Worm (Caenorhabditis elegans) whole organism, L1 larva: Measurements from ENCODE around the gene F46H5.7.
A peak's percentile ranks its signal among the peaks of the same experiment; 100 is the strongest.

Source experiments
- C16A3.4 ChIP-seq: fragments of 150-350 bp; optimal IDR thresholded peaks from 2 replicates; lab custom pipeline; 2014; ENCODE audit warnings: missing biosample characterization, missing genetic modification characterization
- C34B4.2 ChIP-seq: sonication (generic microtip); optimal IDR thresholded peaks from 2 replicates; lab custom pipeline; 2017; ENCODE audit warnings: mild to moderate bottlenecking, missing genetic modification characterization, missing compliant biosample characterization
- Y116A8C.19 ChIP-seq: sonication (generic microtip); optimal IDR thresholded peaks from 2 replicates; lab custom pipeline; 2016; ENCODE audit warnings: missing compliant biosample characterization, missing genetic modification characterization, borderline replicate concordance
- aha-1 ChIP-seq: fragments of 150-350 bp; optimal IDR thresholded peaks from 2 replicates; lab custom pipeline; 2014; ENCODE audit warnings: missing biosample characterization, missing genetic modification characterization
- alr-1 ChIP-seq: fragments of 200-800 bp; sonication (Bioruptor generic); optimal IDR thresholded peaks from 2 replicates; lab custom pipeline; 2018; ENCODE audit warnings: borderline replicate concordance, mild to moderate bottlenecking, missing genetic modification characterization, missing compliant biosample characterization
- aly-2 ChIP-seq: fragments of 150-350 bp; optimal IDR thresholded peaks from 2 replicates; lab custom pipeline; 2014; ENCODE audit warnings: missing biosample characterization, missing genetic modification characterization
- ama-1 ChIP-seq: fragments of 150-350 bp; optimal IDR thresholded peaks from 2 replicates; lab custom pipeline; 2014
- blmp-1 ChIP-seq: fragments of 150-350 bp; optimal IDR thresholded peaks from 2 replicates; lab custom pipeline; 2014; ENCODE audit warnings: missing biosample characterization, missing genetic modification characterization
- ceh-8 ChIP-seq: fragments of 200-800 bp; sonication (Bioruptor generic); optimal IDR thresholded peaks from 2 replicates; lab custom pipeline; 2018; ENCODE audit warnings: mild to moderate bottlenecking, missing genetic modification characterization, moderate library complexity, missing compliant biosample characterization
- ceh-82 ChIP-seq, 3 experiments: fragments of 150-350 bp in 1 of 3; sonication (generic microtip) in 2 of 3; optimal IDR thresholded peaks; 2 replicates each; lab custom pipeline; 2014 to 2017; ENCODE audit warnings: missing biosample characterization in 3 of 3, missing genetic modification characterization in 3 of 3
- ceh-88 ChIP-seq: fragments of 200-800 bp; sonication (Bioruptor generic); IDR thresholded peaks from 2 replicates; pipeline ENCODE4 v1.3.6; 2022; ENCODE audit warnings: missing genetic modification characterization, missing compliant biosample characterization
- ceh-90 ChIP-seq: sonication (generic microtip); optimal IDR thresholded peaks from 2 replicates; lab custom pipeline; 2016; ENCODE audit warnings: missing genetic modification characterization, missing compliant biosample characterization
- dsc-1 ChIP-seq: sonication (generic microtip); optimal IDR thresholded peaks from 2 replicates; lab custom pipeline; 2016; ENCODE audit warnings: mild to moderate bottlenecking, missing genetic modification characterization, missing compliant biosample characterization
- efl-3 ChIP-seq: fragments of 200-800 bp; sonication (Bioruptor generic); optimal IDR thresholded peaks from 2 replicates; lab custom pipeline; 2018; ENCODE audit warnings: mild to moderate bottlenecking, missing genetic modification characterization, missing compliant biosample characterization
- egl-27 ChIP-seq, 2 experiments: fragments of 150-350 bp in 1 of 2; sonication (generic microtip); optimal IDR thresholded peaks; 3 replicates each; lab custom pipeline; 2017 to 2018; ENCODE audit warnings: missing biosample characterization in 2 of 2, missing genetic modification characterization in 2 of 2, missing genetic modification reagents in 2 of 2
- elt-2 ChIP-seq: sonication (generic microtip); optimal IDR thresholded peaks from 2 replicates; lab custom pipeline; 2016; ENCODE audit warnings: missing genetic modification characterization, mild to moderate bottlenecking, inconsistent platforms, missing compliant biosample characterization, missing genetic modification reagents
- elt-3 ChIP-seq, 6 experiments: fragments of 150-350 bp in 1 of 6; sonication (generic microtip); optimal IDR thresholded peaks; 2 replicates each; lab custom pipeline; 2017 to 2018; ENCODE audit warnings: missing biosample characterization in 6 of 6, missing genetic modification characterization in 6 of 6, inconsistent platforms in 1 of 6
- fkh-10 ChIP-seq: sonication (generic microtip); optimal IDR thresholded peaks from 2 replicates; lab custom pipeline; 2017; ENCODE audit warnings: missing biosample characterization, missing genetic modification reagents, missing genetic modification characterization
- fkh-4 ChIP-seq: sonication (generic microtip); optimal IDR thresholded peaks from 2 replicates; lab custom pipeline; 2016; ENCODE audit warnings: missing compliant biosample characterization, missing genetic modification characterization, borderline replicate concordance
- fkh-8 ChIP-seq: sonication (generic microtip); optimal IDR thresholded peaks from 2 replicates; lab custom pipeline; 2016; ENCODE audit warnings: mild to moderate bottlenecking, missing genetic modification characterization, missing compliant biosample characterization
- grh-1 ChIP-seq: fragments of 200-800 bp; sonication (Bioruptor generic); IDR thresholded peaks from 2 replicates; pipeline ENCODE4 v1.3.6; 2022; ENCODE audit warnings: missing genetic modification reagents, missing genetic modification characterization, missing compliant biosample characterization
- hlh-17 ChIP-seq: fragments of 200-800 bp; sonication (Bioruptor generic); optimal IDR thresholded peaks from 2 replicates; lab custom pipeline; 2018; ENCODE audit warnings: missing genetic modification characterization, mild to moderate bottlenecking, missing compliant biosample characterization, moderate library complexity, borderline replicate concordance
- jun-1 ChIP-seq: fragments of 150-350 bp; optimal IDR thresholded peaks from 2 replicates; lab custom pipeline; 2014; ENCODE audit warnings: missing biosample characterization, missing genetic modification reagents, missing genetic modification characterization
- lin-14 ChIP-seq: fragments of 200-800 bp; sonication (Bioruptor generic); optimal IDR thresholded peaks from 2 replicates; lab custom pipeline; 2018; ENCODE audit warnings: mild to moderate bottlenecking, missing genetic modification characterization, moderate library complexity, missing compliant biosample characterization
- lin-15B ChIP-seq: fragments of 150-350 bp; sonication (generic microtip); optimal IDR thresholded peaks from 3 replicates; lab custom pipeline; 2014; ENCODE audit warnings: missing biosample characterization, missing genetic modification characterization
- lin-35 ChIP-seq, 2 experiments: fragments of 150-350 bp; optimal IDR thresholded peaks; 2 replicates each; lab custom pipeline; 2014; ENCODE audit warnings: missing biosample characterization in 2 of 2, missing genetic modification characterization in 2 of 2, missing genetic modification reagents in 2 of 2
- lin-39 ChIP-seq: fragments of 150-350 bp; optimal IDR thresholded peaks from 2 replicates; lab custom pipeline; 2014; ENCODE audit warnings: missing biosample characterization, missing genetic modification reagents, missing genetic modification characterization
- lsy-2 ChIP-seq, 2 experiments: fragments of 150-350 bp; optimal IDR thresholded peaks; 2 replicates each; lab custom pipeline; 2014; ENCODE audit warnings: missing biosample characterization in 2 of 2, missing genetic modification characterization in 2 of 2
- mab-9 ChIP-seq: fragments of 200-800 bp; sonication (Bioruptor generic); IDR thresholded peaks from 2 replicates; pipeline ENCODE4 v1.3.6; 2022; ENCODE audit warnings: missing genetic modification reagents, missing genetic modification characterization, missing compliant biosample characterization
- nhr-11 ChIP-seq: fragments of 150-350 bp; optimal IDR thresholded peaks from 2 replicates; lab custom pipeline; 2014; ENCODE audit warnings: missing biosample characterization, missing genetic modification characterization
- nhr-12 ChIP-seq: sonication (generic microtip); optimal IDR thresholded peaks from 2 replicates; lab custom pipeline; 2017; ENCODE audit warnings: missing biosample characterization, missing genetic modification characterization
- nhr-19 ChIP-seq: fragments of 200-800 bp; sonication (Bioruptor generic); conservative IDR thresholded peaks from 2 replicates; pipeline ENCODE4 v1.3.6; 2022; ENCODE audit warnings: missing genetic modification characterization, missing compliant biosample characterization
- nhr-20 ChIP-seq: sonication (generic microtip); optimal IDR thresholded peaks from 2 replicates; lab custom pipeline; 2016; ENCODE audit warnings: mild to moderate bottlenecking, missing genetic modification characterization, missing compliant biosample characterization
- nhr-237 ChIP-seq: fragments of 150-350 bp; optimal IDR thresholded peaks from 2 replicates; lab custom pipeline; 2014; ENCODE audit warnings: missing biosample characterization, missing genetic modification characterization
- nhr-71 ChIP-seq: sonication (generic microtip); optimal IDR thresholded peaks from 2 replicates; lab custom pipeline; 2016; ENCODE audit warnings: mild to moderate bottlenecking, missing genetic modification characterization, moderate library complexity, missing compliant biosample characterization
- nhr-76 ChIP-seq: sonication (generic microtip); optimal IDR thresholded peaks from 2 replicates; lab custom pipeline; 2017; ENCODE audit warnings: missing biosample characterization, missing genetic modification characterization
- nhr-90 ChIP-seq: sonication (generic microtip); optimal IDR thresholded peaks from 2 replicates; lab custom pipeline; 2016; ENCODE audit warnings: mild to moderate bottlenecking, missing genetic modification characterization, missing compliant biosample characterization; ENCODE audit not compliant: poor library complexity
- pax-3 ChIP-seq: fragments of 200-800 bp; sonication (Bioruptor generic); optimal IDR thresholded peaks from 2 replicates; lab custom pipeline; 2018; ENCODE audit warnings: mild to moderate bottlenecking, missing genetic modification characterization, moderate library complexity, missing compliant biosample characterization
- pqm-1 ChIP-seq: sonication (generic microtip); optimal IDR thresholded peaks from 3 replicates; lab custom pipeline; 2017; ENCODE audit warnings: missing biosample characterization, missing genetic modification characterization
- rnt-1 ChIP-seq: sonication (generic microtip); optimal IDR thresholded peaks from 2 replicates; lab custom pipeline; 2016; ENCODE audit warnings: mild to moderate bottlenecking, missing genetic modification characterization, moderate library complexity, missing compliant biosample characterization
- skn-1 ChIP-seq: fragments of 150-350 bp; optimal IDR thresholded peaks from 2 replicates; lab custom pipeline; 2014; ENCODE audit warnings: missing biosample characterization, missing genetic modification characterization
- snpc-4 ChIP-seq: fragments of 150-350 bp; optimal IDR thresholded peaks from 2 replicates; lab custom pipeline; 2014; ENCODE audit warnings: missing biosample characterization, missing genetic modification characterization
- sox-4 ChIP-seq: sonication (generic microtip); optimal IDR thresholded peaks from 2 replicates; lab custom pipeline; 2016; ENCODE audit warnings: missing genetic modification characterization, missing compliant biosample characterization
- sptf-1 ChIP-seq: fragments of 150-350 bp; optimal IDR thresholded peaks from 2 replicates; lab custom pipeline; 2014; ENCODE audit warnings: missing biosample characterization, missing genetic modification characterization
- sup-37 ChIP-seq: fragments of 200-800 bp; sonication (Bioruptor generic); optimal IDR thresholded peaks from 2 replicates; lab custom pipeline; 2018; ENCODE audit warnings: mild to moderate bottlenecking, missing genetic modification characterization, missing compliant biosample characterization
- swsn-7 ChIP-seq: sonication (generic microtip); optimal IDR thresholded peaks from 2 replicates; lab custom pipeline; 2016; ENCODE audit warnings: missing genetic modification characterization, missing compliant biosample characterization
- tbx-2 ChIP-seq: sonication (generic microtip); optimal IDR thresholded peaks from 2 replicates; lab custom pipeline; 2016; ENCODE audit warnings: missing genetic modification characterization, missing compliant biosample characterization
- unc-130 ChIP-seq: fragments of 150-350 bp; optimal IDR thresholded peaks from 2 replicates; lab custom pipeline; 2017; ENCODE audit warnings: missing biosample characterization, missing genetic modification characterization, inconsistent platforms
- unc-30 ChIP-seq: sonication (generic microtip); optimal IDR thresholded peaks from 2 replicates; lab custom pipeline; 2017; ENCODE audit warnings: missing biosample characterization, missing genetic modification characterization
- unc-86 ChIP-seq: sonication (generic microtip); optimal IDR thresholded peaks from 2 replicates; lab custom pipeline; 2016; ENCODE audit warnings: missing genetic modification characterization, missing compliant biosample characterization
- unc-98 ChIP-seq: fragments of 200-800 bp; sonication (Bioruptor generic); IDR thresholded peaks from 2 replicates; pipeline ENCODE4 v1.3.6; 2022; ENCODE audit warnings: missing genetic modification characterization, missing compliant biosample characterization
- vab-15 ChIP-seq: sonication (generic microtip); optimal IDR thresholded peaks from 2 replicates; lab custom pipeline; 2017; ENCODE audit warnings: missing genotype, mild to moderate bottlenecking, missing genetic modification characterization, missing compliant biosample characterization
- zip-4 ChIP-seq: fragments of 200-800 bp; sonication (Bioruptor generic); optimal IDR thresholded peaks from 2 replicates; lab custom pipeline; 2018; ENCODE audit warnings: mild to moderate bottlenecking, missing genetic modification characterization, moderate library complexity, missing compliant biosample characterization
- ztf-11 ChIP-seq, 2 experiments: sonication (generic microtip); optimal IDR thresholded peaks; 2 replicates each; lab custom pipeline; 2016 to 2017; ENCODE audit warnings: missing genetic modification characterization in 2 of 2, missing biosample characterization in 1 of 2, missing compliant biosample characterization in 1 of 2

F46H5.7 gene

ce11 chrX:7230321-7230720 lies 12.5 kb downstream of the F46H5.7 start (continued):
- TF ChIP-seq lin-15B (tag; lab: Kevin White, UChicago): no peak
- TF ChIP-seq aly-2 (tag; lab: Kevin White, UChicago): peak; percentile 84
- no peak for TF ChIP-seq nhr-12 (tag; lab: Kevin White, UChicago)
- TF ChIP-seq sptf-1: no peak
- no peak for TF ChIP-seq snpc-4 (tag; lab: Kevin White, UChicago)
- peak; percentile 35 for TF ChIP-seq nhr-71 (tag; lab: Kevin White, UChicago)
- no peak for TF ChIP-seq unc-86 (tag; lab: Kevin White, UChicago)
- no peak for TF ChIP-seq jun-1 (tag; lab: Kevin White, UChicago)
- TF ChIP-seq fkh-10 (GFP tag; lab: Kevin White, UChicago): no peak
- TF ChIP-seq C16A3.4 (tag; lab: Kevin White, UChicago): no peak
- peak; percentile 49 for TF ChIP-seq blmp-1 (tag; lab: Kevin White, UChicago)
- TF ChIP-seq efl-3 (GFP tag; lab: Kevin White, UChicago): no peak
- peak; percentile 47 for TF ChIP-seq rnt-1 (tag; lab: Kevin White, UChicago)
- TF ChIP-seq alr-1 (tag; lab: Kevin White, UChicago): no peak
- TF ChIP-seq fkh-8: no peak
- TF ChIP-seq tbx-2: no peak
- TF ChIP-seq fkh-4 (tag; lab: Kevin White, UChicago): no peak
- TF ChIP-seq ceh-88 (GFP tag; lab: Robert Waterston, UW): no peak
- TF ChIP-seq ceh-90 (tag; lab: Kevin White, UChicago): no peak
- no peak for TF ChIP-seq nhr-11 (tag; lab: Kevin White, UChicago)
- TF ChIP-seq mab-9 (GFP tag; lab: Robert Waterston, UW): no peak
- TF ChIP-seq elt-2: no peak
- TF ChIP-seq grh-1 (GFP tag; lab: Robert Waterston, UW): no peak
- no peak for TF ChIP-seq sup-37 (GFP tag; lab: Kevin White, UChicago)
- TF ChIP-seq unc-98: no peak
- TF ChIP-seq vab-15 (tag; lab: Kevin White, UChicago): no peak
- no peak for TF ChIP-seq hlh-17
- no peak for TF ChIP-seq Y116A8C.19 (tag; lab: Kevin White, UChicago)
- TF ChIP-seq nhr-90: no peak
- no peak for TF ChIP-seq C34B4.2 (tag; lab: Kevin White, UChicago)
- TF ChIP-seq sox-4 (tag; lab: Kevin White, UChicago): no peak
- TF ChIP-seq pqm-1 (tag; lab: Kevin White, UChicago): no peak
- TF ChIP-seq nhr-76 (tag; lab: Kevin White, UChicago): no peak
- TF ChIP-seq skn-1: no peak
- TF ChIP-seq nhr-20 (tag; lab: Kevin White, UChicago): peak; percentile 27
- peak in 1 of 2 experiments; percentile 25 for TF ChIP-seq lsy-2 (tag; optimal IDR thresholded peaks at IDR 0.05; lab: Kevin White, UChicago)
- peak; percentile 10 for TF ChIP-seq dsc-1 (tag; lab: Kevin White, UChicago)
- no peak for TF ChIP-seq ceh-8 (GFP tag; lab: Kevin White, UChicago)
- TF ChIP-seq aha-1 (tag; lab: Kevin White, UChicago): no peak
- no peak for TF ChIP-seq unc-130
- peak in 1 of 3 experiments; percentile 5 for TF ChIP-seq ceh-82 (tag; optimal IDR thresholded peaks at IDR 0.05; lab: Kevin White, UChicago)
- no peak for TF ChIP-seq nhr-237 (tag; lab: Kevin White, UChicago)
- TF ChIP-seq egl-27 (tag; optimal IDR thresholded peaks at IDR 0.05; lab: Kevin White, UChicago): no peak
- TF ChIP-seq lin-14: peak; percentile 69
- TF ChIP-seq swsn-7 (tag; lab: Kevin White, UChicago): no peak
- no peak for TF ChIP-seq zip-4
- TF ChIP-seq elt-3 (tag; optimal IDR thresholded peaks at IDR 0.05; lab: Kevin White, UChicago): peak in 1 of 6 experiments; percentile 10
- no peak for TF ChIP-seq pax-3 (tag; lab: Kevin White, UChicago)
- no peak for TF ChIP-seq lin-39 (tag; lab: Kevin White, UChicago)
- TF ChIP-seq unc-30: no peak
- TF ChIP-seq lin-35 (GFP tag; optimal IDR thresholded peaks at IDR 0.05; lab: Kevin White, UChicago): no peak
- TF ChIP-seq nhr-19 (GFP tag; lab: Robert Waterston, UW): no peak
- no peak for TF ChIP-seq ztf-11 (tag; optimal IDR thresholded peaks at IDR 0.05; lab: Kevin White, UChicago)
- TF ChIP-seq ama-1 (lab: Kevin White, UChicago): no peak
